Fruit fly (Drosophila melanogaster) whole organism, embryonic: ENCODE results near the gene Mon1.

Experiments
- Abd-B ChIP-seq: fragments of 200-800 bp; sonication (Bioruptor generic); optimal IDR thresholded peaks from 2 replicates; lab custom pipeline; 2018; ENCODE audit warnings: missing biosample characterization, mild to moderate bottlenecking, missing genetic modification characterization, moderate library complexity
- Awh ChIP-seq: fragments of 200-800 bp; sonication (Bioruptor generic); IDR thresholded peaks from 2 replicates; pipeline ENCODE4, ENCODE4 v1.3.6; 2022; ENCODE audit warnings: missing biosample characterization, missing genetic modification characterization
- CG10267 ChIP-seq: fragments of 200-800 bp; sonication (Bioruptor generic); optimal IDR thresholded peaks from 2 replicates; lab custom pipeline; 2018; ENCODE audit warnings: missing biosample characterization, mild to moderate bottlenecking, missing genetic modification characterization, moderate library complexity
- CG10366 ChIP-seq: fragments of 200-800 bp; sonication (Bioruptor generic); IDR thresholded peaks from 2 replicates; pipeline ENCODE4 v1.3.6; 2022; ENCODE audit warnings: missing biosample characterization, missing genetic modification characterization
- CG10654 ChIP-seq: fragments of 200-800 bp; sonication (Bioruptor generic); optimal IDR thresholded peaks from 2 replicates; lab custom pipeline; 2016; ENCODE audit warnings: missing biosample characterization, missing genetic modification characterization
- CG10959 ChIP-seq: fragments of 200-800 bp; sonication (Bioruptor generic); IDR thresholded peaks from 2 replicates; pipeline ENCODE4 v1.3.6; 2022; ENCODE audit warnings: missing biosample characterization, missing genetic modification characterization
- CG12071 ChIP-seq: fragments of 200-800 bp; sonication (Bioruptor generic); optimal IDR thresholded peaks from 3 replicates; lab custom pipeline; 2018; ENCODE audit warnings: missing biosample characterization, mild to moderate bottlenecking, missing genetic modification characterization
- CG12236 ChIP-seq: fragments of 200-800 bp; sonication (Bioruptor generic); optimal IDR thresholded peaks from 2 replicates; lab custom pipeline; 2016; ENCODE audit warnings: missing biosample characterization, missing genetic modification characterization
- CG14050 ChIP-seq: fragments of 200-800 bp; sonication (Bioruptor generic); IDR thresholded peaks from 3 replicates; pipeline ENCODE4 v1.3.6; 2022; ENCODE audit warnings: missing biosample characterization, missing genetic modification characterization
- CG14965 ChIP-seq: fragments of 200-800 bp; sonication (Bioruptor generic); optimal IDR thresholded peaks from 2 replicates; lab custom pipeline; 2016; ENCODE audit warnings: missing biosample characterization, missing genetic modification characterization, borderline replicate concordance
- CG17385 ChIP-seq: fragments of 200-800 bp; sonication (Bioruptor generic); optimal IDR thresholded peaks from 3 replicates; lab custom pipeline; 2018; ENCODE audit warnings: missing biosample characterization, mild to moderate bottlenecking, missing genetic modification characterization
- CG17829 ChIP-seq: fragments of 200-800 bp; optimal IDR thresholded peaks from 2 replicates; lab custom pipeline; 2019; ENCODE audit warnings: missing biosample characterization, mild to moderate bottlenecking, missing genetic modification characterization, moderate library complexity
- CG1792 ChIP-seq: fragments of 200-800 bp; sonication (Bioruptor generic); optimal IDR thresholded peaks from 2 replicates; lab custom pipeline; 2016; ENCODE audit warnings: missing biosample characterization, missing genetic modification characterization
- CG2120 ChIP-seq: fragments of 200-800 bp; sonication (Bioruptor generic); optimal IDR thresholded peaks from 3 replicates; lab custom pipeline; 2016; ENCODE audit warnings: missing biosample characterization, missing genetic modification characterization
- CG2199 ChIP-seq: fragments of 200-800 bp; sonication (Bioruptor generic); IDR thresholded peaks from 3 replicates; pipeline ENCODE4 v1.3.6; 2022; ENCODE audit warnings: missing biosample characterization, missing genetic modification characterization
- CG3163 ChIP-seq: fragments of 200-800 bp; sonication (Bioruptor generic); optimal IDR thresholded peaks from 3 replicates; lab custom pipeline; 2016; ENCODE audit warnings: missing biosample characterization, missing genetic modification characterization
- CG32767 ChIP-seq: fragments of 200-800 bp; sonication (Bioruptor generic); IDR thresholded peaks from 2 replicates; pipeline ENCODE4 v1.3.6; 2022; ENCODE audit warnings: missing biosample characterization, missing genetic modification characterization
- CG33213 ChIP-seq: fragments of 200-800 bp; sonication (Bioruptor generic); optimal IDR thresholded peaks from 3 replicates; lab custom pipeline; 2016; ENCODE audit warnings: missing biosample characterization, missing genetic modification characterization
- CG43689 ChIP-seq: fragments of 200-800 bp; sonication (Bioruptor generic); IDR thresholded peaks from 2 replicates; pipeline ENCODE4 v1.3.6; 2022; ENCODE audit warnings: missing biosample characterization, missing genetic modification characterization
- CG4730 ChIP-seq: fragments of 200-800 bp; sonication (Bioruptor generic); IDR thresholded peaks from 2 replicates; pipeline ENCODE4 v1.3.6; 2022; ENCODE audit warnings: missing biosample characterization, missing genetic modification characterization
- CG6175 ChIP-seq: fragments of 200-800 bp; sonication (Bioruptor generic); IDR thresholded peaks from 3 replicates; pipeline ENCODE4 v1.3.6; 2022; ENCODE audit warnings: missing biosample characterization, missing genetic modification characterization
- CG6683 ChIP-seq: fragments of 200-800 bp; sonication (Bioruptor generic); optimal IDR thresholded peaks from 2 replicates; lab custom pipeline; 2017; ENCODE audit warnings: missing biosample characterization, mild to moderate bottlenecking, missing genetic modification characterization, missing genetic modification reagents
- CG7928 ChIP-seq: fragments of 200-800 bp; sonication (Bioruptor generic); optimal IDR thresholded peaks from 2 replicates; lab custom pipeline; 2017; ENCODE audit warnings: missing biosample characterization, mild to moderate bottlenecking, missing genetic modification characterization
- CG8281 ChIP-seq: fragments of 200-800 bp; sonication (Bioruptor generic); optimal IDR thresholded peaks from 2 replicates; lab custom pipeline; 2018; ENCODE audit warnings: missing biosample characterization, mild to moderate bottlenecking, missing genetic modification characterization, moderate library complexity
- CG8290 ChIP-seq, 3 experiments: fragments of 200-800 bp; sonication (Bioruptor generic); optimal IDR thresholded peaks; 2 replicates each; lab custom pipeline; 2016 to 2019; ENCODE audit warnings: missing biosample characterization in 3 of 3, missing genetic modification characterization in 3 of 3, mild to moderate bottlenecking in 2 of 3, moderate library complexity in 1 of 3
- CG8478 ChIP-seq: fragments of >200 bp; optimal IDR thresholded peaks from 2 replicates; lab custom pipeline; 2018
- CG9817 ChIP-seq: fragments of 200-800 bp; sonication (Bioruptor generic); optimal IDR thresholded peaks from 2 replicates; lab custom pipeline; 2018; ENCODE audit warnings: missing biosample characterization, mild to moderate bottlenecking, missing genetic modification characterization, moderate library complexity
- CoRest ChIP-seq: fragments of 200-800 bp; sonication (Bioruptor generic); optimal IDR thresholded peaks from 3 replicates; lab custom pipeline; 2018; ENCODE audit warnings: missing biosample characterization, mild to moderate bottlenecking, missing genetic modification characterization, moderate library complexity
- HLH4C ChIP-seq: fragments of 200-800 bp; sonication (Bioruptor generic); IDR thresholded peaks from 3 replicates; pipeline ENCODE4 v1.3.6; 2022; ENCODE audit warnings: missing biosample characterization, missing genetic modification characterization; ENCODE audit not compliant: partially characterized antibody
- Hand ChIP-seq: fragments of 200-800 bp; sonication (Bioruptor generic); optimal IDR thresholded peaks from 2 replicates; lab custom pipeline; 2017; ENCODE audit warnings: mild to moderate bottlenecking, missing biosample characterization, missing genetic modification reagents, missing genetic modification characterization
- HmgD ChIP-seq: fragments of 200-800 bp; sonication (Bioruptor generic); optimal IDR thresholded peaks from 3 replicates; lab custom pipeline; 2016; ENCODE audit warnings: missing biosample characterization, missing genetic modification characterization
- Sin3A ChIP-seq: fragments of >200 bp; optimal IDR thresholded peaks from 2 replicates; lab custom pipeline; 2018
- Trl ChIP-seq, 3 experiments: fragments of >200 bp in 2 of 3; fragments of 200-800 bp in 1 of 3; sonication (Bioruptor generic) in 1 of 3; optimal IDR thresholded peaks; 2 replicates in 1 of 3; 3 replicates in 2 of 3; lab custom pipeline; 2016 to 2017; ENCODE audit warnings: missing biosample characterization in 1 of 3, missing genetic modification characterization in 1 of 3
- YL-1 ChIP-seq: fragments of 200-800 bp; sonication (Bioruptor generic); optimal IDR thresholded peaks from 3 replicates; lab custom pipeline; 2017; ENCODE audit warnings: missing biosample characterization, mild to moderate bottlenecking, missing genetic modification characterization
- ab ChIP-seq: fragments of 200-800 bp; sonication (Bioruptor generic); optimal IDR thresholded peaks from 2 replicates; lab custom pipeline; 2016; ENCODE audit warnings: missing biosample characterization, missing genetic modification characterization
- cg ChIP-seq: fragments of 200-800 bp; sonication (Bioruptor generic); optimal IDR thresholded peaks from 3 replicates; lab custom pipeline; 2019; ENCODE audit warnings: missing biosample characterization, mild to moderate bottlenecking, missing genetic modification characterization, moderate library complexity
- disco-r ChIP-seq: fragments of 200-800 bp; sonication (Bioruptor generic); optimal IDR thresholded peaks from 2 replicates; lab custom pipeline; 2016; ENCODE audit warnings: missing biosample characterization, missing genetic modification characterization
- dmrt11E ChIP-seq: fragments of 200-800 bp; sonication (Bioruptor generic); optimal IDR thresholded peaks from 3 replicates; lab custom pipeline; 2018; ENCODE audit warnings: missing biosample characterization, mild to moderate bottlenecking, missing genetic modification characterization, moderate library complexity
- fru ChIP-seq: fragments of >200 bp; optimal IDR thresholded peaks from 2 replicates; lab custom pipeline; 2017
- grau ChIP-seq: fragments of 200-800 bp; optimal IDR thresholded peaks from 3 replicates; lab custom pipeline; 2019; ENCODE audit warnings: missing biosample characterization, mild to moderate bottlenecking, missing genetic modification characterization, moderate library complexity
- insv ChIP-seq, 2 experiments: fragments of 200-800 bp; sonication (Bioruptor generic); optimal IDR thresholded peaks; 3 replicates each; lab custom pipeline; 2016 to 2018; ENCODE audit warnings: missing biosample characterization in 2 of 2, missing genetic modification characterization in 2 of 2
- nmo ChIP-seq: fragments of 200-800 bp; sonication (Bioruptor generic); optimal IDR thresholded peaks from 2 replicates; lab custom pipeline; 2018; ENCODE audit warnings: missing biosample characterization, mild to moderate bottlenecking, missing genetic modification characterization, moderate library complexity
- pb ChIP-seq: fragments of 200-800 bp; sonication (Bioruptor generic); optimal IDR thresholded peaks from 3 replicates; lab custom pipeline; 2016; ENCODE audit warnings: missing biosample characterization, missing genetic modification characterization
- prd ChIP-seq, 3 experiments: fragments of >200 bp in 2 of 3; fragments of 200-800 bp in 1 of 3; sonication (Bioruptor generic) in 1 of 3; optimal IDR thresholded peaks in 2 of 3; IDR thresholded peaks in 1 of 3; 2 replicates in 2 of 3; 3 replicates in 1 of 3; pipeline versions ENCODE4 v1.3.6 to Lab custom; 2017 to 2022; ENCODE audit warnings: missing biosample characterization in 1 of 3, missing genetic modification characterization in 1 of 3
- psq ChIP-seq: fragments of 200-800 bp; sonication (Bioruptor generic); optimal IDR thresholded peaks from 2 replicates; lab custom pipeline; 2017; ENCODE audit warnings: missing biosample characterization, missing genetic modification characterization
- pzg ChIP-seq: fragments of 200-800 bp; sonication (Bioruptor generic); optimal IDR thresholded peaks from 3 replicates; lab custom pipeline; 2018; ENCODE audit warnings: missing biosample characterization, mild to moderate bottlenecking, missing genetic modification characterization, moderate library complexity
- salm ChIP-seq: fragments of 200-800 bp; sonication (Bioruptor generic); optimal IDR thresholded peaks from 2 replicates; lab custom pipeline; 2018; ENCODE audit warnings: missing biosample characterization, mild to moderate bottlenecking, missing genetic modification characterization
- slbo ChIP-seq: fragments of 200-800 bp; sonication (Bioruptor generic); IDR thresholded peaks from 2 replicates; pipeline ENCODE4 v1.3.6; 2022; ENCODE audit warnings: missing biosample characterization, missing genetic modification characterization
- ssp ChIP-seq: fragments of 200-800 bp; sonication (Bioruptor generic); IDR thresholded peaks from 2 replicates; pipeline ENCODE4 v1.3.6; 2022; ENCODE audit warnings: missing biosample characterization, missing genetic modification characterization
- ttk ChIP-seq: fragments of 200-800 bp; sonication (Bioruptor generic); IDR thresholded peaks from 2 replicates; pipeline ENCODE4 v2.1.2; 2022; ENCODE audit warnings: missing biosample characterization, missing genetic modification characterization
- zen2 ChIP-seq: fragments of 200-800 bp; sonication (Bioruptor generic); IDR thresholded peaks from 3 replicates; pipeline ENCODE4 v1.3.6; 2022; ENCODE audit warnings: missing biosample characterization, missing genetic modification characterization; ENCODE audit not compliant: partially characterized antibody
- zfh1 ChIP-seq: fragments of 200-800 bp; sonication (Bioruptor generic); IDR thresholded peaks from 3 replicates; pipeline ENCODE4 v1.3.6; 2022; ENCODE audit warnings: missing biosample characterization, missing genetic modification characterization

The Mon1 gene

DNA sequence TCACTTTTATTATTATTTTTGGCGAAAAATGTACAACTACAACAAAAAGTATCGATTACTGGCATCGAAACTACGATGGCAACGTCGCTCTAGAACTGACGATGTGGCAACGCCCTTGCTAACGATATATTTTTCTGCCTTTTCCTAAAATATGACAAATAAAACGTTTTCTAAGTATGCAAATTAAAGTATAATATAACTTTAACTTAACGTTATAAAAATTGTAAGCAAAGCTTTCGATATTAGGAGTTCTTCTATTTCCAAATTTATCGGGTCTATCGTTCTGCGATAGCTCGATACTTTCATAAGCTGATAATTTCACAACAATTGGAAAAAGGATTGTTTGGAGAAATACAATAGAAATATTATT lies 32.6 kb downstream of the Mon1 start, which contains the start of the genes Cf2 and CG3008 (continued):
- TF ChIP-seq pzg (GFP tag; lab: Kevin White, UChicago), result peak; percentile 78
- no peak for TF ChIP-seq CG1792 (GFP tag; lab: Kevin White, UChicago)
- TF ChIP-seq Awh (GFP tag; lab: Robert Waterston, UW), result no peak
- TF ChIP-seq CG17385 (GFP tag; lab: Kevin White, UChicago), result no peak
- no peak for TF ChIP-seq fru (lab: Kevin White, UChicago)
- no peak for TF ChIP-seq CG7928 (GFP tag; lab: Kevin White, UChicago)
- TF ChIP-seq Hand (GFP tag; lab: Kevin White, UChicago), result no peak
- no peak for TF ChIP-seq CG6175 (GFP tag; lab: Robert Waterston, UW)
- peak; percentile 57 for TF ChIP-seq nmo (GFP tag; lab: Kevin White, UChicago)
- TF ChIP-seq disco-r (GFP tag; lab: Kevin White, UChicago), result no peak
- TF ChIP-seq CG32767, result no peak
- TF ChIP-seq CG4730, result no peak
- no peak for TF ChIP-seq CG10366 (GFP tag; lab: Robert Waterston, UW)
- peak; percentile 88 for TF ChIP-seq HLH4C (GFP tag; lab: Robert Waterston, UW)
- TF ChIP-seq CG43689 (GFP tag; lab: Robert Waterston, UW), result no peak
- no peak for TF ChIP-seq salm (tag; lab: Kevin White, UChicago)
- TF ChIP-seq psq (GFP tag; lab: Kevin White, UChicago), result peak; percentile 0
- no peak for TF ChIP-seq CG3163 (GFP tag; lab: Kevin White, UChicago)
- no peak for TF ChIP-seq insv (GFP tag; optimal IDR thresholded peaks at IDR 0.05; lab: Kevin White, UChicago)
- TF ChIP-seq zen2 (GFP tag; lab: Robert Waterston, UW), result peak; percentile 62; the same call in 1 of the 3 replicates
- no peak for TF ChIP-seq CG12236
- no peak for TF ChIP-seq CG12071 (GFP tag; lab: Kevin White, UChicago)
- TF ChIP-seq grau, result no peak
- peak; percentile 8 for TF ChIP-seq CG33213 (GFP tag; lab: Kevin White, UChicago)
- no peak for TF ChIP-seq CG8478 (lab: Kevin White, UChicago)
- TF ChIP-seq CG14050 (GFP tag; lab: Robert Waterston, UW), result no peak
- TF ChIP-seq CG10267 (tag; lab: Kevin White, UChicago), result peak; percentile 64
- TF ChIP-seq CG8290 (GFP tag; optimal IDR thresholded peaks at IDR 0.05; lab: Kevin White, UChicago), result peak; percentile 14
- TF ChIP-seq CG8290 (tag; optimal IDR thresholded peaks at IDR 0.05; lab: Kevin White, UChicago), result no peak
- no peak for TF ChIP-seq CG10959 (GFP tag; lab: Robert Waterston, UW)
- TF ChIP-seq Abd-B (GFP tag; lab: Kevin White, UChicago), result no peak
- no peak for TF ChIP-seq ttk (GFP tag; lab: Robert Waterston, UW)
- peak; percentile 21 for TF ChIP-seq CG17829
- no peak for TF ChIP-seq CG2199
- TF ChIP-seq CG14965, result no peak
- peak; percentile 70 for TF ChIP-seq Sin3A (lab: Kevin White, UChicago)
- no peak for TF ChIP-seq CoRest (tag; lab: Kevin White, UChicago)
- no peak for TF ChIP-seq ssp (GFP tag; lab: Robert Waterston, UW)
- no peak for TF ChIP-seq CG9817 (tag; lab: Kevin White, UChicago)
- TF ChIP-seq pb (GFP tag; lab: Kevin White, UChicago), result no peak
- peak; percentile 93 for TF ChIP-seq YL-1 (GFP tag; lab: Kevin White, UChicago)
- TF ChIP-seq cg (GFP tag; lab: Kevin White, UChicago), result no peak
- TF ChIP-seq CG6683 (GFP tag; lab: Kevin White, UChicago), result no peak
- TF ChIP-seq Trl (optimal IDR thresholded peaks at IDR 0.05; lab: Kevin White, UChicago), result no peak
- TF ChIP-seq Trl (GFP tag; optimal IDR thresholded peaks at IDR 0.05; lab: Kevin White, UChicago), result no peak
- no peak for TF ChIP-seq CG10654
- peak; percentile 1 for TF ChIP-seq CG2120 (GFP tag; lab: Kevin White, UChicago)
- TF ChIP-seq ab (GFP tag; lab: Kevin White, UChicago), result no peak
- TF ChIP-seq slbo (GFP tag; lab: Robert Waterston, UW), result no peak
- TF ChIP-seq CG8281, result no peak
- no peak for TF ChIP-seq HmgD (GFP tag; lab: Kevin White, UChicago)
- TF ChIP-seq dmrt11E (tag; lab: Kevin White, UChicago), result no peak
- no peak for TF ChIP-seq zfh1 (GFP tag; lab: Robert Waterston, UW)
- TF ChIP-seq prd (optimal IDR thresholded peaks at IDR 0.05; lab: Kevin White, UChicago), result no peak
- no peak for TF ChIP-seq prd (GFP tag; IDR thresholded peaks at IDR 0.05; lab: Robert Waterston, UW)
